Worm (Caenorhabditis elegans) whole organism, L4 larva: Measurements from ENCODE around the gene T19E7.6.

Source experiments
- F26F4.8 ChIP-seq: fragments of 200-800 bp; sonication (Bioruptor generic); conservative IDR thresholded peaks from 2 replicates; pipeline ENCODE4 v1.3.6; 2022; ENCODE audit warnings: missing genetic modification characterization, missing compliant biosample characterization
- T20F7.1 ChIP-seq: fragments of 200-800 bp; sonication (Bioruptor generic); optimal IDR thresholded peaks from 2 replicates; lab custom pipeline; 2018; ENCODE audit warnings: mild to moderate bottlenecking, missing genetic modification characterization, missing compliant biosample characterization
- Y48G9A.11 ChIP-seq: fragments of 200-800 bp; sonication (Bioruptor generic); IDR thresholded peaks from 2 replicates; pipeline ENCODE4 v1.3.6; 2022; ENCODE audit warnings: missing genetic modification reagents, missing genetic modification characterization, missing compliant biosample characterization
- Y5F2A.4 ChIP-seq: fragments of 200-800 bp; sonication (Bioruptor generic); optimal IDR thresholded peaks from 2 replicates; lab custom pipeline; 2018; ENCODE audit warnings: mild to moderate bottlenecking, missing genetic modification characterization, missing compliant biosample characterization
- aha-1 ChIP-seq: fragments of 150-350 bp; peaks from one replicate; lab custom pipeline; 2014; ENCODE audit warnings: missing biosample characterization, missing genetic modification characterization
- ceh-32 ChIP-seq: sonication (generic microtip); optimal IDR thresholded peaks from 2 replicates; lab custom pipeline; 2016; ENCODE audit warnings: mild to moderate bottlenecking, missing genetic modification characterization, missing compliant biosample characterization; ENCODE audit not compliant: poor library complexity
- ceh-44 ChIP-seq: fragments of 200-800 bp; sonication (Bioruptor generic); IDR thresholded peaks from 2 replicates; pipeline ENCODE4 v1.3.6; 2022; ENCODE audit warnings: missing genetic modification reagents, missing genetic modification characterization, missing compliant biosample characterization
- ceh-62 ChIP-seq: sonication (generic microtip); optimal IDR thresholded peaks from 2 replicates; lab custom pipeline; 2017; ENCODE audit warnings: missing biosample characterization, missing genetic modification characterization
- ceh-82 ChIP-seq: sonication (generic microtip); optimal IDR thresholded peaks from 2 replicates; lab custom pipeline; 2017; ENCODE audit warnings: missing biosample characterization, missing genetic modification characterization
- cey-2 ChIP-seq: sonication (generic microtip); optimal IDR thresholded peaks from 3 replicates; lab custom pipeline; 2017; ENCODE audit warnings: missing genetic modification characterization, mild to moderate bottlenecking, missing compliant biosample characterization, antibody characterized with exemption, borderline replicate concordance; ENCODE audit not compliant: insufficient read depth
- daf-12 ChIP-seq: fragments of 150-350 bp; optimal IDR thresholded peaks from 2 replicates; lab custom pipeline; 2014; ENCODE audit warnings: missing biosample characterization, missing genetic modification reagents, missing genetic modification characterization
- daf-8 ChIP-seq: fragments of 200-800 bp; sonication (Bioruptor generic); IDR thresholded peaks from 2 replicates; pipeline ENCODE4 v1.3.6; 2022; ENCODE audit warnings: missing genetic modification characterization, missing compliant biosample characterization
- dmd-6 ChIP-seq: fragments of 200-800 bp; sonication (Bioruptor generic); IDR thresholded peaks from 2 replicates; pipeline ENCODE4 v1.3.6; 2022; ENCODE audit warnings: missing genetic modification reagents, missing genetic modification characterization, missing compliant biosample characterization
- dpl-1 ChIP-seq: fragments of 150-350 bp; optimal IDR thresholded peaks from 2 replicates; lab custom pipeline; 2014; ENCODE audit warnings: missing biosample characterization, missing genetic modification reagents, missing genetic modification characterization
- dve-1 ChIP-seq: sonication (generic microtip); optimal IDR thresholded peaks from 2 replicates; lab custom pipeline; 2017; ENCODE audit warnings: antibody characterized with exemption, mild to moderate bottlenecking, missing genetic modification characterization, missing compliant biosample characterization; ENCODE audit not compliant: insufficient read depth
- egl-27 ChIP-seq: sonication (generic microtip); optimal IDR thresholded peaks from 3 replicates; lab custom pipeline; 2017; ENCODE audit warnings: missing biosample characterization, missing genetic modification reagents, missing genetic modification characterization
- egl-43 ChIP-seq: fragments of 200-800 bp; sonication (Bioruptor generic); IDR thresholded peaks from 2 replicates; pipeline ENCODE4 v1.3.6; 2022; ENCODE audit warnings: missing genetic modification reagents, missing genetic modification characterization, missing compliant biosample characterization
- fos-1 ChIP-seq: fragments of 150-350 bp; optimal IDR thresholded peaks from 2 replicates; lab custom pipeline; 2014; ENCODE audit warnings: missing biosample characterization, missing genetic modification characterization
- hif-1 ChIP-seq, 2 experiments: sonication (generic microtip); optimal IDR thresholded peaks; 2 replicates each; lab custom pipeline; 2016 to 2017; ENCODE audit warnings: missing compliant biosample characterization in 2 of 2, missing genetic modification characterization in 2 of 2, missing genetic modification reagents in 2 of 2, missing genotype in 2 of 2, mild to moderate bottlenecking in 1 of 2
- hmg-1.1 ChIP-seq: fragments of 200-800 bp; sonication (Bioruptor generic); IDR thresholded peaks from 2 replicates; pipeline ENCODE4 v1.3.6; 2022; ENCODE audit warnings: missing genetic modification reagents, missing genetic modification characterization, missing compliant biosample characterization
- lin-1 ChIP-seq: fragments of 200-800 bp; sonication (Bioruptor generic); IDR thresholded peaks from 2 replicates; pipeline ENCODE4 v1.3.6; 2022; ENCODE audit warnings: missing genetic modification reagents, missing genetic modification characterization, missing compliant biosample characterization
- lin-15B ChIP-seq: fragments of 150-350 bp; sonication (generic microtip); optimal IDR thresholded peaks from 3 replicates; lab custom pipeline; 2014; ENCODE audit warnings: missing biosample characterization, missing genetic modification characterization
- lin-39 ChIP-seq: fragments of 150-350 bp; optimal IDR thresholded peaks from 2 replicates; lab custom pipeline; 2014; ENCODE audit warnings: missing biosample characterization, missing genetic modification reagents, missing genetic modification characterization
- lsy-2 ChIP-seq, 2 experiments: fragments of 150-350 bp in 1 of 2; sonication (generic microtip) in 1 of 2; optimal IDR thresholded peaks; 2 replicates each; lab custom pipeline; 2014 to 2017; ENCODE audit warnings: missing biosample characterization in 2 of 2, missing genetic modification characterization in 2 of 2
- mdt-29 ChIP-seq: fragments of 200-800 bp; sonication (Bioruptor generic); IDR thresholded peaks from 2 replicates; pipeline ENCODE4 v1.3.6; 2022; ENCODE audit warnings: missing genetic modification reagents, missing genetic modification characterization, missing compliant biosample characterization
- mxl-3 ChIP-seq: fragments of 200-800 bp; sonication (Bioruptor generic); optimal IDR thresholded peaks from 2 replicates; lab custom pipeline; 2018; ENCODE audit warnings: mild to moderate bottlenecking, missing genetic modification characterization, missing compliant biosample characterization
- nhr-41 ChIP-seq: fragments of 200-800 bp; sonication (Bioruptor generic); IDR thresholded peaks from 2 replicates; pipeline ENCODE4 v1.3.6; 2022; ENCODE audit warnings: missing genetic modification reagents, missing genetic modification characterization, missing compliant biosample characterization
- nhr-6 ChIP-seq: fragments of 150-350 bp; optimal IDR thresholded peaks from 2 replicates; lab custom pipeline; 2014; ENCODE audit warnings: missing biosample characterization, missing genetic modification characterization
- nhr-77 ChIP-seq: fragments of 150-350 bp; optimal IDR thresholded peaks from 2 replicates; lab custom pipeline; 2014; ENCODE audit warnings: missing biosample characterization, missing genetic modification characterization
- php-3 ChIP-seq: fragments of 200-800 bp; sonication (Bioruptor generic); IDR thresholded peaks from 2 replicates; pipeline ENCODE4 v1.3.6; 2022; ENCODE audit warnings: missing genetic modification reagents, missing genetic modification characterization, missing compliant biosample characterization
- saeg-2 ChIP-seq: fragments of 200-800 bp; sonication (Bioruptor generic); IDR thresholded peaks from 2 replicates; pipeline ENCODE4 v1.3.6; 2022; ENCODE audit warnings: missing genetic modification reagents, missing genetic modification characterization, missing compliant biosample characterization
- snpc-1.2 ChIP-seq: fragments of 200-800 bp; sonication (Bioruptor generic); IDR thresholded peaks from 2 replicates; pipeline ENCODE4 v1.3.6; 2022; ENCODE audit warnings: missing genetic modification reagents, missing genetic modification characterization, missing compliant biosample characterization
- snpc-4 ChIP-seq: fragments of 150-350 bp; optimal IDR thresholded peaks from 2 replicates; lab custom pipeline; 2014; ENCODE audit warnings: missing biosample characterization, missing genetic modification characterization
- spr-1 ChIP-seq: sonication (generic microtip); optimal IDR thresholded peaks from 2 replicates; lab custom pipeline; 2016; ENCODE audit warnings: mild to moderate bottlenecking, missing genetic modification characterization, missing compliant biosample characterization
- tra-1 ChIP-seq: fragments of 200-800 bp; sonication (Bioruptor generic); IDR thresholded peaks from 2 replicates; pipeline ENCODE4 v1.3.6; 2022; ENCODE audit warnings: missing genetic modification reagents, missing genetic modification characterization, missing compliant biosample characterization
- unc-62 ChIP-seq, 3 experiments: fragments of 150-350 bp in 1 of 3; sonication (generic microtip); optimal IDR thresholded peaks in 2 of 3; peaks in 1 of 3; 1 replicate in 1 of 3; 2 replicates in 2 of 3; lab custom pipeline; 2014 to 2017; ENCODE audit warnings: missing biosample characterization in 3 of 3, missing genetic modification characterization in 3 of 3, missing genetic modification reagents in 3 of 3, missing genotype in 1 of 3
- ztf-11 ChIP-seq: fragments of 150-350 bp; optimal IDR thresholded peaks from 2 replicates; lab custom pipeline; 2014; ENCODE audit warnings: missing biosample characterization, missing genetic modification characterization

The T19E7.6 gene

DNA sequence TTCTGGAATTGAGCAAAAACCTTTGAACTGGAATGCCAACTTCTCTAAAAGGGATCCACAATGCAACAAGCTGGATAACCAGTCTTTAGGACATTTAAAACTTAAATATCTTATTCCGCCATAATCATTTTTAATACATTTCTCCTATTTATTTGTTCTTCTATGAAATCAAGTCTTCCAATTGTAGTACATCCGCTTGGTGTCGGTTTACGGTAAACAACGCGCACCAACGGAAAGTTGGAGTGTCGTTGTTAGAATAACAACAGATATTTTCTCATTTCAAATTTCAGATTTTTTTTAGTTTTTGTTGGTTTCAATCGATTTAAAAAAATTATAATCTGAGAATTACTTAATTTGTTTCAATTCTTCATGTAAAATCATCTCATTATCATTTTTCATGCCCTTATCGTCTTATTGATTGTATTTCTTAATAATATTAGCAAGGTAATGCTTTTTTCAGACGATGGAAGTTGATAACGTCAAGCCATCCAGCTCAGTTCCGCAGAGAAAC, 20.2 kb downstream of the T19E7.6 start, which contains the start of gene csn-5 (continued):
- TF ChIP-seq cey-2 (no peak), dmd-6 (GFP tag; lab: Robert Waterston, UW) (no peak), lin-39 (tag; lab: Kevin White, UChicago) (no peak), hmg-1.1 (no peak), daf-12 (tag; lab: Kevin White, UChicago) (no peak), snpc-1.2 (no peak), snpc-4 (tag; lab: Kevin White, UChicago) (no peak), T20F7.1 (peak; percentile 93)

DNA sequence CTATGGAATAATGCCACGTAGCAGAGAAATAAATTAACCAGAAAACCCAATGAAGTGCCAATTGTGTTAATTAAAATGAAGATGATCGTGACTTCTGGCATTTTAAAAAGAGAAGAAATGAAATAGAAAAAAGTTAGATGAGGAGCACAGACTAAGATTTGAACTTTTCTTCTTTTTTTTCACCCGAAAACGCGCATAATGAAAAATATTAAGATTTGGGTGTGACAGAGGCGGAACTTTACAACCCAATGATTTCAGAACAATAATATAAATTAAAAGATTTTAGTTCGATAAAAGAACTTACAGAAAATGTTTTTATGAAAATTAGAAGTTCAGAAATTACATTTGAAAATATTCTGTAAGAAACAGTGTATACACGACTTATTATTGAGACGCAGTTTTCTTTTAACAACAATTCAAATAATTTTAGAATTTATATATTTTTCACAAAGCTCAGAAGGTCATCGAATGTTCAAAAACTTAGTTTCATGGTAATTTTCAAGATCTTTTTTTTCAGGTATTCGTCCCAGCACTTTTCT, 23.7 kb downstream of the T19E7.6 start, which contains the start of the genes srd-8 and B0547.2:
Gene srd-8, minus strand, starts transcription at position 101 of the 539 bp plus-strand sequence.
Gene B0547.2, plus strand, starts transcription at position 489 of the 539 bp plus-strand sequence.
- TF ChIP-seq php-3 (no peak), lin-15B (tag; lab: Kevin White, UChicago) (no peak), Y48G9A.11 (GFP tag; lab: Robert Waterston, UW) (no peak), dpl-1 (no peak), lsy-2 (tag; optimal IDR thresholded peaks at IDR 0.05; lab: Kevin White, UChicago) (no peak), daf-8 (GFP tag; lab: Robert Waterston, UW) (no peak), mxl-3 (GFP tag; lab: Kevin White, UChicago) (no peak), mdt-29 (GFP tag; lab: Robert Waterston, UW) (no peak), Y5F2A.4 (GFP tag; lab: Kevin White, UChicago) (no peak), ceh-32 (tag; lab: Kevin White, UChicago) (no peak)

DNA sequence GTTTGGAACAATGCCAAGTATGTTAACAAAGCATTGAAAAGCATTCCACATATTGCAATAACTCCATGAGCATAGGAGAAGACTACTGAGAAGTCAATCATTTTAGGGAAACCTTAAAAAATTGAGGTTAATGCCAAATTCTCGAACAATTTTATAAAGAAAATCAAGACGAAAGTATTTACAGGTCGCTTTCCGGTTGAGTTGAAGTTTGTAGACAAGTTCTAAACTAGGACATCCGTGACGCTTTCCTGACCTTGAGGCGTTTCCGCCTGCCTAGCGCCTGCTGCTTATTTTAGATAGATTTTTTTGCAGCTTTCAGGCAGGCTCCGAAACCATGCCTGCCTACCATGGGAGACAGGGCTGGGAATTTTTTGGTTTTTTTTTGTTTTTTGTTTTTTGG, 33.8 kb downstream of the T19E7.6 start, which contains the start of gene srd-13:
Gene srd-13, minus strand, starts transcription at position 101 of the 400 bp plus-strand sequence.
- TF ChIP-seq hif-1 (tag; optimal IDR thresholded peaks at IDR 0.05; lab: Kevin White, UChicago) (no peak), fos-1 (no peak), ztf-11 (tag; lab: Kevin White, UChicago) (no peak), nhr-41 (no peak), dve-1 (tag; lab: Kevin White, UChicago) (no peak), F26F4.8 (GFP tag; lab: Robert Waterston, UW) (no peak), unc-62 (GFP tag; optimal IDR thresholded peaks at IDR 0.05 in 1 of 2; lab: Kevin White, UChicago) (no peak), unc-62 (tag; optimal IDR thresholded peaks at IDR 0.05; lab: Kevin White, UChicago) (no peak), spr-1 (no peak), tra-1 (GFP tag; lab: Robert Waterston, UW) (no peak), ceh-62 (tag; lab: Kevin White, UChicago) (no peak), ceh-44 (GFP tag; lab: Robert Waterston, UW) (no peak), egl-27 (tag; lab: Kevin White, UChicago) (no peak), nhr-6 (no peak), nhr-77 (tag; lab: Kevin White, UChicago) (no peak), lin-1 (GFP tag; lab: Robert Waterston, UW) (no peak), egl-43 (GFP tag; lab: Robert Waterston, UW) (no peak)

DNA sequence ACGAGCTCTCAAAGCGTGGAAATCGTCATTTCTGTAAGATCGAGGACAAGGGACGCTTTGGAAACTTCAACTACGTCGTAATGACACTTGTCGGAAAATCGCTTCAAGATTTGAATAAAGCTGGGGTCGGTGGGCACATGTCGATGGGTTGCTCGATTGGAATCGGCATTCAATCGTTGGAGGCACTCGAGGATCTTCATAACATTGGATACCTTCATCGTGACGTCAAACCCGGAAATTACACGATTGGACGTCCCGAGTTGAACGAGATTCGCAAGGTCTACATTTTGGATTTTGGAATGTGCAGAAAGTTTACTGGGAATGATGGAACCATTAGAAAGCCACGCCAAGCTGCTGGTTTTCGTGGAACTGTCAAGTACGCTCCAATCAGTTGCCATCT, 36.8 kb downstream of the T19E7.6 start:
- TF ChIP-seq ceh-82 (tag; lab: Kevin White, UChicago) = no peak
- no peak for TF ChIP-seq ceh-44 (GFP tag; lab: Robert Waterston, UW)
- TF ChIP-seq unc-62 (GFP tag; optimal IDR thresholded peaks at IDR 0.05 in 1 of 2; lab: Kevin White, UChicago) = peak in 1 of 2 experiments; percentile 96
- no peak for TF ChIP-seq unc-62 (tag; optimal IDR thresholded peaks at IDR 0.05; lab: Kevin White, UChicago)
- TF ChIP-seq aha-1 (tag; lab: Kevin White, UChicago) = no peak
- TF ChIP-seq saeg-2 (GFP tag; lab: Robert Waterston, UW) = no peak
- TF ChIP-seq, all 104 proteins: peak for 1
